Worm (Caenorhabditis elegans): Measurements from ENCODE around the gene C37C3.2.

Gene C37C3.2

ce11 chrV:7878411-7878964, 22.7 kb downstream of the C37C3.2 start, which contains the start of gene F40A3.2:
F40A3.2 (plus strand) TSS chrV:7878914.
- TF ChIP-seq drap-1 (GFP tag; optimal IDR thresholded peaks at IDR 0.05) (no peak), pha-4 (tag; optimal IDR thresholded peaks at IDR 0.05) (no peak)

- no peak for TF ChIP-seq unc-120 (tag; optimal IDR thresholded peaks at IDR 0.05; ENCODE audit: poor library complexity, severe bottlenecking)
- TF ChIP-seq ces-1 (GFP tag; optimal IDR thresholded peaks at IDR 0.05): peak; percentile 27
Measured at ce11 chrV:7884441-7884840, 28.7 kb downstream of the C37C3.2 start.

ce11 chrV:7888036-7888435, 32.3 kb downstream of the C37C3.2 start:
- TF ChIP-seq flh-1 (GFP tag; optimal IDR thresholded peaks at IDR 0.05) (no peak), sem-2 (GFP tag; optimal IDR thresholded peaks at IDR 0.05) (no peak), ceh-83 (GFP tag; optimal IDR thresholded peaks at IDR 0.05) (no peak), unc-120 (tag; optimal IDR thresholded peaks at IDR 0.05; ENCODE audit: poor library complexity, severe bottlenecking) (no peak), unc-39 (tag; optimal IDR thresholded peaks at IDR 0.05) (no peak), hlh-1 (tag; optimal IDR thresholded peaks at IDR 0.05) (no peak), ceh-43 (GFP tag; optimal IDR thresholded peaks at IDR 0.05) (no peak), zip-8 (tag; optimal IDR thresholded peaks at IDR 0.05) (no peak), pha-4 (tag; optimal IDR thresholded peaks at IDR 0.05) (no peak), tbx-8 (GFP tag; optimal IDR thresholded peaks at IDR 0.05) (no peak), nhr-28 (tag; optimal IDR thresholded peaks at IDR 0.05) (no peak), sptf-1 (tag; optimal IDR thresholded peaks at IDR 0.05) (no peak), cnd-1 (tag; optimal IDR thresholded peaks at IDR 0.05) (no peak), mab-5 (tag; optimal IDR thresholded peaks at IDR 0.05) (no peak)

- TF ChIP-seq unc-39 (tag; optimal IDR thresholded peaks at IDR 0.05) (no peak), ceh-83 (GFP tag; optimal IDR thresholded peaks at IDR 0.05) (no peak), snpc-4 (tag; optimal IDR thresholded peaks at IDR 0.05) (no peak), sem-2 (GFP tag; optimal IDR thresholded peaks at IDR 0.05) (no peak), hlh-1 (tag; optimal IDR thresholded peaks at IDR 0.05) (no peak), blmp-1 (tag; optimal IDR thresholded peaks at IDR 0.05) (no peak), M03D4.4 (tag; optimal IDR thresholded peaks at IDR 0.05) (no peak)
Measured at ce11 chrV:7891230-7891629, 35.5 kb downstream of the C37C3.2 start, which contains the start of gene F40A3.1. F40A3.1 (plus strand) TSS chrV:7891530.

- peak; percentile 18 for TF ChIP-seq unc-120 (tag; optimal IDR thresholded peaks at IDR 0.05; ENCODE audit: poor library complexity, severe bottlenecking)
- no peak for TF ChIP-seq unc-62 (GFP tag; optimal IDR thresholded peaks at IDR 0.05)
Measured at ce11 chrV:7893812-7894381, 38.2 kb downstream of the C37C3.2 start, which contains the start of gene F40A3.6. F40A3.6 (minus strand) TSS chrV:7893862.

ce11 chrV:7899761-7900160, 44.0 kb downstream of the C37C3.2 start, which contains the start of gene F40A3.7:
F40A3.7 (minus strand) TSS chrV:7899861.
- TF ChIP-seq blmp-1 (tag; optimal IDR thresholded peaks at IDR 0.05) (no peak), ztf-11 (tag; optimal IDR thresholded peaks at IDR 0.05) (no peak), ceh-83 (GFP tag; optimal IDR thresholded peaks at IDR 0.05) (no peak), M03D4.4 (tag; optimal IDR thresholded peaks at IDR 0.05) (no peak), sptf-1 (tag; optimal IDR thresholded peaks at IDR 0.05) (no peak), mep-1 (tag; optimal IDR thresholded peaks at IDR 0.05) (no peak), mls-2 (tag; optimal IDR thresholded peaks at IDR 0.05) (no peak), nhr-12 (tag; optimal IDR thresholded peaks at IDR 0.05) (no peak), tbx-8 (GFP tag; optimal IDR thresholded peaks at IDR 0.05) (no peak), sem-2 (GFP tag; optimal IDR thresholded peaks at IDR 0.05) (no peak), ceh-39 (tag; optimal IDR thresholded peaks at IDR 0.05) (no peak), unc-62 (GFP tag; optimal IDR thresholded peaks at IDR 0.05) (no peak), drap-1 (GFP tag; optimal IDR thresholded peaks at IDR 0.05) (no peak), flh-1 (GFP tag; optimal IDR thresholded peaks at IDR 0.05) (no peak), nhr-28 (tag; optimal IDR thresholded peaks at IDR 0.05) (no peak), lsy-2 (tag; optimal IDR thresholded peaks at IDR 0.05) (no peak), ceh-43 (GFP tag; optimal IDR thresholded peaks at IDR 0.05) (no peak), snpc-4 (tag; optimal IDR thresholded peaks at IDR 0.05) (no peak), elt-1 (tag; optimal IDR thresholded peaks at IDR 0.05; ENCODE audit: borderline replicate concordance, insufficient read depth) (no peak), elt-3 (tag; optimal IDR thresholded peaks at IDR 0.05) (no peak)
